Worm (Caenorhabditis elegans) whole organism, L2 larva: Measurements from ENCODE around the gene grp-1.

ENCODE experiments used
- C34F6.9 ChIP-seq: fragments of 150-350 bp; optimal IDR thresholded peaks from 2 replicates; lab custom pipeline; 2014; ENCODE audit warnings: missing biosample characterization, missing genetic modification characterization
- R02D3.7 ChIP-seq: fragments of 150-350 bp; optimal IDR thresholded peaks from 2 replicates; lab custom pipeline; 2014; ENCODE audit warnings: missing biosample characterization, missing genetic modification characterization
- Y55F3AM.14 ChIP-seq: fragments of 200-800 bp; sonication (Bioruptor generic); optimal IDR thresholded peaks from 2 replicates; lab custom pipeline; 2018; ENCODE audit warnings: mild to moderate bottlenecking, missing genetic modification characterization, missing compliant biosample characterization
- ZK546.5 ChIP-seq: sonication (generic microtip); optimal IDR thresholded peaks from 2 replicates; lab custom pipeline; 2017; ENCODE audit warnings: missing biosample characterization, missing genetic modification characterization
- alr-1 ChIP-seq: fragments of 150-350 bp; optimal IDR thresholded peaks from 2 replicates; lab custom pipeline; 2014; ENCODE audit warnings: missing biosample characterization, missing genetic modification characterization
- blmp-1 ChIP-seq: sonication (generic microtip); optimal IDR thresholded peaks from 2 replicates; lab custom pipeline; 2017; ENCODE audit warnings: missing genetic modification characterization, mild to moderate bottlenecking, missing compliant biosample characterization, antibody characterized with exemption, moderate library complexity; ENCODE audit not compliant: insufficient read depth
- crh-2 ChIP-seq: sonication (generic microtip); optimal IDR thresholded peaks from 2 replicates; lab custom pipeline; 2017; ENCODE audit warnings: missing biosample characterization, missing genetic modification characterization
- dmd-4 ChIP-seq: sonication (generic microtip); optimal IDR thresholded peaks from 2 replicates; lab custom pipeline; 2017; ENCODE audit warnings: missing biosample characterization, missing genetic modification characterization
- egl-27 ChIP-seq: sonication (generic microtip); optimal IDR thresholded peaks from 3 replicates; lab custom pipeline; 2017; ENCODE audit warnings: missing biosample characterization, missing genetic modification reagents, missing genetic modification characterization
- elt-1 ChIP-seq: fragments of 150-350 bp; optimal IDR thresholded peaks from 2 replicates; lab custom pipeline; 2014; ENCODE audit warnings: missing biosample characterization, missing genetic modification characterization
- elt-3 ChIP-seq: sonication (generic microtip); optimal IDR thresholded peaks from 2 replicates; lab custom pipeline; 2017; ENCODE audit warnings: missing biosample characterization, missing genetic modification characterization
- fos-1 ChIP-seq: fragments of 150-350 bp; optimal IDR thresholded peaks from 2 replicates; lab custom pipeline; 2014; ENCODE audit warnings: missing biosample characterization, missing genetic modification characterization
- gmeb-1 ChIP-seq: fragments of 150-350 bp; optimal IDR thresholded peaks from 2 replicates; lab custom pipeline; 2014; ENCODE audit warnings: missing biosample characterization, missing genetic modification characterization
- lin-11 ChIP-seq: fragments of 150-350 bp; sonication (generic microtip); optimal IDR thresholded peaks from 2 replicates; lab custom pipeline; 2014; ENCODE audit warnings: missing biosample characterization, missing genetic modification characterization, inconsistent platforms, mixed read lengths
- lin-13 ChIP-seq: fragments of 150-350 bp; optimal IDR thresholded peaks from 2 replicates; lab custom pipeline; 2014; ENCODE audit warnings: missing biosample characterization, missing genetic modification reagents, missing genetic modification characterization
- lin-39 ChIP-seq: fragments of 150-350 bp; optimal IDR thresholded peaks from 2 replicates; lab custom pipeline; 2014; ENCODE audit warnings: missing biosample characterization, missing genetic modification reagents, missing genetic modification characterization
- lsy-2 ChIP-seq, 2 experiments: fragments of 150-350 bp in 1 of 2; sonication (generic microtip) in 1 of 2; optimal IDR thresholded peaks; 2 replicates each; lab custom pipeline; 2014 to 2017; ENCODE audit warnings: missing biosample characterization in 2 of 2, missing genetic modification characterization in 2 of 2
- nhr-129 ChIP-seq: fragments of 150-350 bp; optimal IDR thresholded peaks from 2 replicates; lab custom pipeline; 2014; ENCODE audit warnings: missing biosample characterization, missing genetic modification characterization
- nhr-21 ChIP-seq: fragments of 150-350 bp; optimal IDR thresholded peaks from 2 replicates; lab custom pipeline; 2014; ENCODE audit warnings: missing biosample characterization, missing genetic modification characterization
- nhr-23 ChIP-seq: fragments of 150-350 bp; optimal IDR thresholded peaks from 2 replicates; lab custom pipeline; 2014; ENCODE audit warnings: missing biosample characterization, missing genetic modification reagents, missing genetic modification characterization
- nhr-25 ChIP-seq: fragments of 150-350 bp; sonication (generic microtip); optimal IDR thresholded peaks from 3 replicates; lab custom pipeline; 2014; ENCODE audit warnings: missing biosample characterization, missing genetic modification characterization
- nhr-77 ChIP-seq: fragments of 150-350 bp; optimal IDR thresholded peaks from 2 replicates; lab custom pipeline; 2014; ENCODE audit warnings: missing biosample characterization, missing genetic modification characterization
- sem-4 ChIP-seq: fragments of 150-350 bp; optimal IDR thresholded peaks from 2 replicates; lab custom pipeline; 2014; ENCODE audit warnings: missing biosample characterization, missing genetic modification reagents, missing genetic modification characterization
- skn-1 ChIP-seq: sonication (generic microtip); optimal IDR thresholded peaks from 2 replicates; lab custom pipeline; 2017; ENCODE audit warnings: missing biosample characterization, missing genetic modification characterization
- sma-3 ChIP-seq: sonication (generic microtip); optimal IDR thresholded peaks from 2 replicates; lab custom pipeline; 2016; ENCODE audit warnings: missing genetic modification reagents, missing genetic modification characterization, missing compliant biosample characterization
- sma-9 ChIP-seq, 2 experiments: fragments of 150-350 bp in 1 of 2; sonication (generic microtip) in 1 of 2; optimal IDR thresholded peaks; 2 replicates each; lab custom pipeline; 2014 to 2016; ENCODE audit warnings: missing genetic modification characterization in 2 of 2, mild to moderate bottlenecking in 1 of 2, missing biosample characterization in 1 of 2, missing compliant biosample characterization in 1 of 2, missing genetic modification reagents in 1 of 2, moderate library complexity in 1 of 2
- snpc-4 ChIP-seq: fragments of 150-350 bp; optimal IDR thresholded peaks from 2 replicates; lab custom pipeline; 2014; ENCODE audit warnings: missing biosample characterization, missing genetic modification characterization
- unc-39 ChIP-seq: fragments of 150-350 bp; optimal IDR thresholded peaks from 2 replicates; lab custom pipeline; 2014; ENCODE audit warnings: missing biosample characterization, missing genetic modification characterization
- unc-55 ChIP-seq: fragments of 150-350 bp; sonication (generic microtip); optimal IDR thresholded peaks from 3 replicates; lab custom pipeline; 2014; ENCODE audit warnings: missing biosample characterization, missing genetic modification reagents, missing genetic modification characterization
- unc-62 ChIP-seq: fragments of 150-350 bp; optimal IDR thresholded peaks from 2 replicates; lab custom pipeline; 2014; ENCODE audit warnings: missing biosample characterization, missing genetic modification reagents, missing genetic modification characterization
- zag-1 ChIP-seq: fragments of 150-350 bp; optimal IDR thresholded peaks from 2 replicates; lab custom pipeline; 2014; ENCODE audit warnings: missing biosample characterization, missing genetic modification characterization
- ztf-1 ChIP-seq: fragments of 200-800 bp; sonication (Bioruptor generic); conservative IDR thresholded peaks from 2 replicates; pipeline ENCODE4 v1.3.6; 2022; ENCODE audit warnings: missing genetic modification characterization, missing compliant biosample characterization

The grp-1 gene

DNA sequence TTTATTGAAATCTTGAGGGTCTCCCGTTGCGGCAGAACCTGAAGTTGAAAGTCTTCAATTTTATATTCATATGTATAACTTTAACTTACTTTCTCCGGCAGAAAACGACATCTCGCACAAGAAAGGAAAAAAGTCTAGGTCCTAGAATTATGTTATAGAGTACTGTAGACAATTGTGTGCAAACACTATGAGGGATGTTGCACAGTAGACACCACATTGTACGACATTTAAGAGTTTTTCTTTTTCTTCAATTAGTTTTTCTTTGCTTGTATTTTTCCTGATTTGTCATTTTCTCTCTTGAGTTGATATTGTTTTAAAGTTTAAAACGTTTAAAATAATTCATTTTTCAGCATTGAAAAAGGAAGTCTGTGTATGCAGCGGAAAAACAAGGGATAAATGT, at the start of gene grp-1, which contains the start of gene K06H7.7:
Gene grp-1 (plus strand): TSS at position 351 of the 400 bp plus-strand sequence.
Gene K06H7.7 (minus strand): TSS at position 121 of the 400 bp plus-strand sequence.
- TF ChIP-seq crh-2 (tag; lab: Kevin White, UChicago), result peak; percentile 35
- TF ChIP-seq fos-1 (tag; lab: Kevin White, UChicago), result peak; percentile 27
- peak; percentile 96 to 99 for TF ChIP-seq lsy-2 (tag; optimal IDR thresholded peaks at IDR 0.05; lab: Kevin White, UChicago)
- peak; percentile 87 for TF ChIP-seq unc-55 (GFP tag; lab: Kevin White, UChicago)
- peak; percentile 16 for TF ChIP-seq snpc-4 (tag; lab: Kevin White, UChicago)
- TF ChIP-seq zag-1 (tag; lab: Kevin White, UChicago), result peak; percentile 11
- TF ChIP-seq nhr-21, result peak; percentile 13
- no peak for TF ChIP-seq elt-1 (tag; lab: Kevin White, UChicago)
- peak; percentile 45 for TF ChIP-seq sma-9 (GFP tag; optimal IDR thresholded peaks at IDR 0.05; lab: Kevin White, UChicago)
- no peak for TF ChIP-seq sma-9 (tag; optimal IDR thresholded peaks at IDR 0.05; lab: Kevin White, UChicago)
- peak; percentile 74 for TF ChIP-seq gmeb-1 (tag; lab: Kevin White, UChicago)
- peak; percentile 46 for TF ChIP-seq nhr-25 (tag; lab: Kevin White, UChicago)
- TF ChIP-seq nhr-129, result peak; percentile 63
- peak; percentile 37 for TF ChIP-seq sma-3 (GFP tag; lab: Kevin White, UChicago)
- no peak for TF ChIP-seq ztf-1
- no peak for TF ChIP-seq dmd-4 (tag; lab: Kevin White, UChicago)
- TF ChIP-seq C34F6.9 (tag; lab: Kevin White, UChicago), result peak; percentile 84
- TF ChIP-seq, all 48 proteins: peak for 13

DNA sequence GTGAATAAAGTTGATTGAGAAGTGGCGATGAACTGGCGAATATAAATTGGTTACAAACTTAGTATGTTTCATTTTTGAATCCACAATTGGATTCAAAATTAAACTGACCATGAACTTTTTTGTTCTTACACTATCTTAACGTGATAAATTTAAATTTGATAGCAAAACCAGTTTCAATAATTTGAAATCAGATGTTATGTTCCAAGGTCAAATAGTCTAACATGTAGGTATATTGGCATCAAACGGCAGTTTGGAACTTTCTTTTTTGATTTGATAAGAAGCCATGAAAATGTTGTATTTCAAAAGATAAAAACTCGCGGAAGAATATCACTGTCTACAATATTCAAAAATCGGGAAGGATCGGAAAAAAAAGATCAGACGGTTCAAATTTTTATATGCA, 49.5 kb upstream of the grp-1 start:
- TF ChIP-seq lin-13 (GFP tag; lab: Kevin White, UChicago), result no peak
- no peak for TF ChIP-seq dmd-4 (tag; lab: Kevin White, UChicago)
- peak; percentile 26 for TF ChIP-seq nhr-25 (tag; lab: Kevin White, UChicago)
- peak; percentile 19 for TF ChIP-seq sma-9 (GFP tag; optimal IDR thresholded peaks at IDR 0.05; lab: Kevin White, UChicago)
- TF ChIP-seq sma-9 (tag; optimal IDR thresholded peaks at IDR 0.05; lab: Kevin White, UChicago), result no peak
- no peak for TF ChIP-seq elt-1 (tag; lab: Kevin White, UChicago)
- no peak for TF ChIP-seq elt-3 (tag; lab: Kevin White, UChicago)
- TF ChIP-seq nhr-23, result no peak
- no peak for TF ChIP-seq lin-39 (tag; lab: Kevin White, UChicago)
- TF ChIP-seq unc-39 (tag; lab: Kevin White, UChicago), result no peak
- no peak for TF ChIP-seq lin-11
- TF ChIP-seq sem-4 (tag; lab: Kevin White, UChicago), result no peak
- no peak for TF ChIP-seq zag-1 (tag; lab: Kevin White, UChicago)
- no peak for TF ChIP-seq ZK546.5 (tag; lab: Kevin White, UChicago)
- TF ChIP-seq gmeb-1 (tag; lab: Kevin White, UChicago), result no peak

DNA sequence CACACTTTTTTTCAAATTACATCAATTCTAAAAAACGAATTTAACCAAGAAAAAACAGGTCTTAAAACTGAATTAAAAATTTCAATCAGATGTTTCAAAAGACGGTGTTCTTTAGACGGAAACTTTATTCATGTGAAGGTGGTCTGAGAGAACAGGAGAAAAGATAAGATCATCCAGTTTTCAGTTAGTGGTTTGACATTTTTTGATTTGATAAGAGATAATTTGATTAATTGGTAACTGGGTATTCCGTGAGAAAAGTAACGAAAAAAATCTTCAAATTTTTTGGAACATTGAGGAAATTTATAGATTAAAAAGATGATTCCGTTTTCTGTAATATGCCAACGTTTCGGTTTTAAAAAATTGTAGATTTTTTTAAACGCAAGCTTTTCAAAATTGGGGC, 49.0 kb upstream of the grp-1 start:
- TF ChIP-seq sma-9 (GFP tag; optimal IDR thresholded peaks at IDR 0.05; lab: Kevin White, UChicago) (peak; percentile 58), sma-9 (tag; optimal IDR thresholded peaks at IDR 0.05; lab: Kevin White, UChicago) (no peak), sem-4 (tag; lab: Kevin White, UChicago) (no peak), nhr-23 (no peak), lsy-2 (tag; optimal IDR thresholded peaks at IDR 0.05; lab: Kevin White, UChicago) (no peak), snpc-4 (tag; lab: Kevin White, UChicago) (no peak), blmp-1 (tag; lab: Kevin White, UChicago) (peak; percentile 2), nhr-129 (no peak)

DNA sequence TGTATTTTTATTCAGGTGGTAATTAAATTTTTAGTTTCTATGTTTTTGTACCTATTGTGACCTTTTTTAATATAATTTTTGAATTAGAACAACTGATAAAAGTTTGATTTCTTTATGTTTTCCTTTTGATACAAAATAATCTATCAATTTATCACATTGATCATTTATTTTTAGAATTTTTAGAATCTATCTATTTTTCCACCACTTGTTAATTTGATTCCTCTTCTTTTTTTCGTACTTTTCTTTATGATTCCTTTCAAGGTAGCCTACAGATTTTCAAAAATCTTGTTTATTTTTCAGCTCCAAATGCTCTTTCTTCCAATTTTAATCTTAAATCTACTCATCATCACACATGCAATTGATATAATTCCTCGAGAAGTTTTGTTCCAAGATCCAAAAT, 47.6 kb upstream of the grp-1 start, which contains the start of gene dpf-6:
Gene dpf-6 (plus strand): TSS at position 301 of the 400 bp plus-strand sequence.
- TF ChIP-seq egl-27 (tag; lab: Kevin White, UChicago) (no peak), nhr-77 (tag; lab: Kevin White, UChicago) (no peak), skn-1 (no peak), R02D3.7 (tag; lab: Kevin White, UChicago) (no peak), unc-62 (GFP tag; lab: Kevin White, UChicago) (no peak), blmp-1 (tag; lab: Kevin White, UChicago) (no peak)

DNA sequence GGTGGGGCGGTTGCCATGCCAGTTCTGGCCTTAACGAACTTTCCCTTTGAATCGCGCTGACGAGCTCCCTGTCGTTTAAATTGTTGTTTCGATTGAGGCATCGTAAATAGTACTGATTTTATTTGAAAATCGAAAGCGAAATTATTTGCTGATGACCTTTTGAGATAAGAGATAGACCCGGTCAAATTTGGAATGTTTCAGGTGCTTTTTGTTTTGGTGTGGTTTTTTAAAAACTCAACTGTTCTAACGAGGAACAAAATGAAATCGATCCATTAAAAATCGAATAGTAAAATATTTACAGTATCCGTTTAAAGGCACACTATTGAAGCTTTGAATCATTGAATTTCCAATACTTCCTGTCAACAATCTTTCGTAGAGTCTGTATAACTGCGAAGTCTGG, 42.7 kb upstream of the grp-1 start, which contains the start of gene K12H4.6:
Gene K12H4.6 (minus strand): TSS at position 101 of the 400 bp plus-strand sequence.
- TF ChIP-seq Y55F3AM.14, result no peak
- TF ChIP-seq alr-1 (tag; lab: Kevin White, UChicago), result no peak
- no peak for TF ChIP-seq C34F6.9 (tag; lab: Kevin White, UChicago)
- no peak for TF ChIP-seq sma-3 (GFP tag; lab: Kevin White, UChicago)
- no peak for TF ChIP-seq lin-39 (tag; lab: Kevin White, UChicago)
- no peak for TF ChIP-seq blmp-1 (tag; lab: Kevin White, UChicago)
- TF ChIP-seq fos-1 (tag; lab: Kevin White, UChicago), result no peak
- TF ChIP-seq snpc-4 (tag; lab: Kevin White, UChicago), result no peak
